Fruit fly (Drosophila melanogaster) whole organism, pupa: Measurements from ENCODE around the gene CG13251.

Source experiments
- CG12605 ChIP-seq: fragments of 200-800 bp; sonication (Bioruptor generic); IDR thresholded peaks from 2 replicates; pipeline ENCODE4 v1.3.6; 2022; ENCODE audit warnings: missing biosample characterization, missing genetic modification characterization
- Pif1A ChIP-seq: fragments of 200-800 bp; sonication (Bioruptor generic); optimal IDR thresholded peaks from 3 replicates; lab custom pipeline; 2016; ENCODE audit warnings: missing biosample characterization, missing genetic modification characterization
- Pif1B ChIP-seq: fragments of 200-800 bp; sonication (Bioruptor generic); optimal IDR thresholded peaks from 3 replicates; lab custom pipeline; 2016; ENCODE audit warnings: missing biosample characterization, missing genetic modification characterization
- fd96Ca ChIP-seq: fragments of 200-800 bp; sonication (Bioruptor generic); IDR thresholded peaks from 3 replicates; pipeline ENCODE4 v1.3.6; 2022; ENCODE audit warnings: missing biosample characterization, missing genetic modification characterization
- gl ChIP-seq: fragments of 200-800 bp; sonication (Bioruptor generic); optimal IDR thresholded peaks from 2 replicates; lab custom pipeline; 2018; ENCODE audit warnings: missing biosample characterization, mild to moderate bottlenecking, missing genetic modification characterization

DNA sequence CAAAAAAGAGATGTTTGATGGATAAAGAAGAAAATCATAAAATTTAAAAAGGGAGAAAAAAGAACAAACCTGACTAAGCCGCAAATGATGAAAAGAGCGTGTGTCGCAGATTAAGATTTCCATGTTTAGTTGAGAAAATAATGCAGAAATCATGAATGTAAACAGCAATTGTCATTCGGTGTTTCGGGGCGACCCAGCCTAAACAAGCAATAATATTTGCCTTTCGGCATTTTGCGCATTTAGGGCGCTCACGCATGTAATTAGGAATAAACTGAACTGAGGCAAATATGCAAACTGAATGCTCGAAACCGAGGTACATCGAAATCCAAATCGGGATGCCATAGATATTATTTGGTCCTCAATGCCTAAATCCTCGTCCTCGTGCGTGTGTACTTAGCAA, 7.8 kb upstream of the CG13251 start:
- no peak for TF ChIP-seq Pif1A (GFP tag; lab: Kevin White, UChicago)
- TF ChIP-seq Pif1B (GFP tag; lab: Kevin White, UChicago) = no peak
- TF ChIP-seq fd96Ca = no peak
- no peak for TF ChIP-seq gl (tag; lab: Kevin White, UChicago)
- no peak for TF ChIP-seq CG12605 (GFP tag; lab: Robert Waterston, UW)
